Worm (Caenorhabditis elegans): ENCODE measurements around the gene nhr-264.

DNA sequence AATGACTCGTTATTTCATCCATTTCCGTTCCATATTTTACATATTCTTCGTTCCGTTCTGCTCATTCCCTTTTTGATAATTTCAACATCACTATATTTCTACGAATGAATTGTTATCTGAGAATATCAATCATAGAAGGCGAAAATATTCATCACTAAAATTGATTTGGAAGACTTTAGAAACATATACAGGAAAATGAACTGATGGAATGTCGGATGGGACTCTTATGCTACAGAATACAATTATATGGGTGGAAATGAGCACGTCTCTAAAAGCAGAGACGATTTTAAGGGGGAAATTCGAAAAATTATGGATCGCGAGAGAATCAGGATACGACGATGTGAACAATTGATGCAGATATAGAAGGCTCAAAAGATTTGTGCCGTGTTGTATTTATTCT lies 26.3 kb upstream of the nhr-264 start:
- TF ChIP-seq nhr-28 (tag; optimal IDR thresholded peaks at IDR 0.05) (no peak), ceh-82 (tag; optimal IDR thresholded peaks at IDR 0.05) (no peak), spr-1 (tag; optimal IDR thresholded peaks at IDR 0.05) (no peak), nhr-77 (tag; optimal IDR thresholded peaks at IDR 0.05) (no peak), lin-38 (GFP tag; IDR thresholded peaks at IDR 0.05) (no peak), zag-1 (tag; optimal IDR thresholded peaks at IDR 0.05) (no peak), zfp-3 (GFP tag; conservative IDR thresholded peaks at IDR 0.05) (no peak), cey-2 (tag; optimal IDR thresholded peaks at IDR 0.05; ENCODE audit: borderline replicate concordance, insufficient read depth) (no peak), dmd-9 (GFP tag; IDR thresholded peaks at IDR 0.05) (no peak)
